Fruit fly (Drosophila melanogaster) whole organism, embryonic: ENCODE measurements around the gene CG14085.
A peak's percentile ranks its signal among the peaks of the same experiment; 100 is the strongest.

ENCODE experiments used
- ATbp ChIP-seq: fragments of 200-800 bp; sonication (Bioruptor generic); optimal IDR thresholded peaks from 2 replicates; lab custom pipeline; 2017; ENCODE audit warnings: missing biosample characterization, mild to moderate bottlenecking, missing genetic modification characterization, missing genetic modification reagents
- Asciz ChIP-seq: fragments of 200-800 bp; sonication (Bioruptor generic); optimal IDR thresholded peaks from 2 replicates; lab custom pipeline; 2017; ENCODE audit warnings: missing biosample characterization, mild to moderate bottlenecking, missing genetic modification characterization, missing genetic modification reagents
- CG10366 ChIP-seq: fragments of 200-800 bp; sonication (Bioruptor generic); IDR thresholded peaks from 2 replicates; pipeline ENCODE4 v1.3.6; 2022; ENCODE audit warnings: missing biosample characterization, missing genetic modification characterization
- CG10959 ChIP-seq: fragments of 200-800 bp; sonication (Bioruptor generic); IDR thresholded peaks from 2 replicates; pipeline ENCODE4 v1.3.6; 2022; ENCODE audit warnings: missing biosample characterization, missing genetic modification characterization
- CG10979 ChIP-seq: fragments of 200-800 bp; sonication (Bioruptor generic); optimal IDR thresholded peaks from 2 replicates; lab custom pipeline; 2018; ENCODE audit warnings: missing biosample characterization, mild to moderate bottlenecking, missing genetic modification characterization, moderate library complexity
- CG11695 ChIP-seq: fragments of 200-800 bp; sonication (Bioruptor generic); IDR thresholded peaks from 3 replicates; pipeline ENCODE4 v1.3.6; 2022; ENCODE audit warnings: missing biosample characterization, missing genetic modification characterization
- CG13775 ChIP-seq: fragments of 200-800 bp; sonication (Bioruptor generic); optimal IDR thresholded peaks from 3 replicates; lab custom pipeline; 2017; ENCODE audit warnings: missing biosample characterization, mild to moderate bottlenecking, missing genetic modification characterization
- CG1603 ChIP-seq: fragments of 200-800 bp; sonication (Bioruptor generic); optimal IDR thresholded peaks from 2 replicates; lab custom pipeline; 2019; ENCODE audit warnings: missing biosample characterization, mild to moderate bottlenecking, missing genetic modification characterization, moderate library complexity
- CG17361 ChIP-seq: fragments of 200-800 bp; sonication (Bioruptor generic); IDR thresholded peaks from 3 replicates; pipeline ENCODE4 v1.3.6; 2022; ENCODE audit warnings: missing biosample characterization, missing genetic modification characterization
- CG17385 ChIP-seq: fragments of 200-800 bp; sonication (Bioruptor generic); optimal IDR thresholded peaks from 3 replicates; lab custom pipeline; 2018; ENCODE audit warnings: missing biosample characterization, mild to moderate bottlenecking, missing genetic modification characterization
- CG18262 ChIP-seq: fragments of 200-800 bp; optimal IDR thresholded peaks from 3 replicates; lab custom pipeline; 2019; ENCODE audit warnings: missing biosample characterization, mild to moderate bottlenecking, missing genetic modification characterization, moderate library complexity
- CG18599 ChIP-seq: fragments of 200-800 bp; sonication (Bioruptor generic); optimal IDR thresholded peaks from 3 replicates; lab custom pipeline; 2017; ENCODE audit warnings: missing biosample characterization, missing genetic modification characterization, mild to moderate bottlenecking, moderate library complexity, missing genetic modification reagents
- CG2712 ChIP-seq: fragments of 200-800 bp; optimal IDR thresholded peaks from 3 replicates; lab custom pipeline; 2019; ENCODE audit warnings: missing biosample characterization, mild to moderate bottlenecking, missing genetic modification characterization, moderate library complexity
- CG3726 ChIP-seq: fragments of 200-800 bp; sonication (Bioruptor generic); IDR thresholded peaks from 3 replicates; pipeline ENCODE4, ENCODE4 v1.3.6; 2022; ENCODE audit warnings: missing biosample characterization, missing genetic modification characterization
- CG43689 ChIP-seq: fragments of 200-800 bp; sonication (Bioruptor generic); IDR thresholded peaks from 2 replicates; pipeline ENCODE4 v1.3.6; 2022; ENCODE audit warnings: missing biosample characterization, missing genetic modification characterization
- CG6175 ChIP-seq: fragments of 200-800 bp; sonication (Bioruptor generic); IDR thresholded peaks from 3 replicates; pipeline ENCODE4 v1.3.6; 2022; ENCODE audit warnings: missing biosample characterization, missing genetic modification characterization
- CG6689 ChIP-seq: fragments of 200-800 bp; sonication (Bioruptor generic); IDR thresholded peaks from 2 replicates; pipeline ENCODE4 v1.3.6; 2022; ENCODE audit warnings: missing biosample characterization, missing genetic modification characterization
- CG7556 ChIP-seq: fragments of 200-800 bp; sonication (Bioruptor generic); optimal IDR thresholded peaks from 2 replicates; lab custom pipeline; 2017; ENCODE audit warnings: missing biosample characterization, mild to moderate bottlenecking, missing genetic modification characterization
- CG8924 ChIP-seq: fragments of 200-800 bp; optimal IDR thresholded peaks from 3 replicates; lab custom pipeline; 2019; ENCODE audit warnings: missing biosample characterization, mild to moderate bottlenecking, missing genetic modification characterization, moderate library complexity
- CG9932 ChIP-seq: fragments of 200-800 bp; sonication (Bioruptor generic); IDR thresholded peaks from 2 replicates; pipeline ENCODE4 v1.3.6; 2022; ENCODE audit warnings: missing biosample characterization, missing genetic modification characterization
- CTCF ChIP-seq: fragments of 200-800 bp; sonication (Bioruptor generic); optimal IDR thresholded peaks from 2 replicates; lab custom pipeline; 2017; ENCODE audit warnings: missing biosample characterization, mild to moderate bottlenecking, missing genetic modification characterization, moderate library complexity
- CoRest ChIP-seq: fragments of 200-800 bp; sonication (Bioruptor generic); optimal IDR thresholded peaks from 3 replicates; lab custom pipeline; 2018; ENCODE audit warnings: missing biosample characterization, mild to moderate bottlenecking, missing genetic modification characterization, moderate library complexity
- E2f2 ChIP-seq: fragments of 200-800 bp; sonication (Bioruptor generic); IDR thresholded peaks from 2 replicates; pipeline ENCODE4 v1.3.6; 2022; ENCODE audit warnings: missing biosample characterization, missing genetic modification characterization
- Fer1 ChIP-seq: fragments of 200-800 bp; sonication (Bioruptor generic); optimal IDR thresholded peaks from 2 replicates; lab custom pipeline; 2017; ENCODE audit warnings: missing biosample characterization, mild to moderate bottlenecking, missing genetic modification characterization
- H15 ChIP-seq: fragments of 200-800 bp; sonication (Bioruptor generic); IDR thresholded peaks from 3 replicates; pipeline ENCODE4 v1.3.6; 2022; ENCODE audit warnings: missing biosample characterization, missing genetic modification characterization
- HLH3B ChIP-seq: fragments of 200-800 bp; sonication (Bioruptor generic); IDR thresholded peaks from 2 replicates; pipeline ENCODE4 v1.3.6; 2022; ENCODE audit warnings: missing biosample characterization, missing genetic modification characterization
- Hr51 ChIP-seq, 2 experiments: fragments of 200-800 bp; sonication (Bioruptor generic); optimal IDR thresholded peaks; 2 replicates in 1 of 2; 3 replicates in 1 of 2; lab custom pipeline; 2016 to 2018; ENCODE audit warnings: missing biosample characterization in 2 of 2, missing genetic modification characterization in 2 of 2, mild to moderate bottlenecking in 1 of 2, moderate library complexity in 1 of 2
- Jarid2 ChIP-seq: fragments of 200-800 bp; sonication (Bioruptor generic); optimal IDR thresholded peaks from 3 replicates; lab custom pipeline; 2017; ENCODE audit warnings: mild to moderate bottlenecking, missing biosample characterization, missing genetic modification reagents, missing genetic modification characterization
- Mad ChIP-seq: fragments of 200-800 bp; sonication (Bioruptor generic); optimal IDR thresholded peaks from 2 replicates; lab custom pipeline; 2016; ENCODE audit warnings: missing biosample characterization, missing genetic modification characterization
- Med ChIP-seq: fragments of 200-800 bp; sonication (Bioruptor generic); peaks from one replicate; lab custom pipeline; 2016; ENCODE audit warnings: missing biosample characterization, missing genetic modification characterization, mild to moderate bottlenecking, inconsistent platforms, moderate library complexity
- Oaz ChIP-seq: fragments of 200-800 bp; sonication (Bioruptor generic); IDR thresholded peaks from 2 replicates; pipeline ENCODE4 v1.3.6; 2022; ENCODE audit warnings: missing biosample characterization, missing genetic modification characterization
- Ssrp ChIP-seq: fragments of 200-800 bp; sonication (Bioruptor generic); optimal IDR thresholded peaks from 2 replicates; lab custom pipeline; 2018; ENCODE audit warnings: missing biosample characterization, mild to moderate bottlenecking, missing genetic modification characterization, moderate library complexity
- Trl ChIP-seq, 3 experiments: fragments of >200 bp in 2 of 3; fragments of 200-800 bp in 1 of 3; sonication (Bioruptor generic) in 1 of 3; optimal IDR thresholded peaks; 2 replicates in 1 of 3; 3 replicates in 2 of 3; lab custom pipeline; 2016 to 2017; ENCODE audit warnings: missing biosample characterization in 1 of 3, missing genetic modification characterization in 1 of 3
- ap ChIP-seq: fragments of 200-800 bp; sonication (Bioruptor generic); IDR thresholded peaks from 2 replicates; pipeline ENCODE4 v1.3.6; 2022; ENCODE audit warnings: missing biosample characterization, missing genetic modification characterization
- bcd ChIP-seq: fragments of 200-800 bp; sonication (Bioruptor generic); optimal IDR thresholded peaks from 2 replicates; lab custom pipeline; 2017; ENCODE audit warnings: missing biosample characterization, mild to moderate bottlenecking, missing genetic modification characterization
- dysf ChIP-seq: fragments of 200-800 bp; sonication (Bioruptor generic); IDR thresholded peaks from 3 replicates; pipeline ENCODE4 v1.3.6; 2022; ENCODE audit warnings: missing biosample characterization, missing genetic modification characterization
- emc ChIP-seq: fragments of 200-800 bp; sonication (Bioruptor generic); optimal IDR thresholded peaks from 2 replicates; lab custom pipeline; 2016; ENCODE audit warnings: missing biosample characterization, missing genetic modification characterization
- grau ChIP-seq: fragments of 200-800 bp; optimal IDR thresholded peaks from 3 replicates; lab custom pipeline; 2019; ENCODE audit warnings: missing biosample characterization, mild to moderate bottlenecking, missing genetic modification characterization, moderate library complexity
- kah ChIP-seq: fragments of 200-800 bp; sonication (Bioruptor generic); optimal IDR thresholded peaks from 2 replicates; lab custom pipeline; 2018; ENCODE audit warnings: missing biosample characterization, mild to moderate bottlenecking, missing genetic modification characterization
- luna ChIP-seq: fragments of 200-800 bp; sonication (Bioruptor generic); optimal IDR thresholded peaks from 2 replicates; lab custom pipeline; 2016; ENCODE audit warnings: missing biosample characterization, missing genetic modification characterization
- nerfin-1 ChIP-seq: fragments of 200-800 bp; sonication (Bioruptor generic); optimal IDR thresholded peaks from 3 replicates; lab custom pipeline; 2019; ENCODE audit warnings: missing biosample characterization, mild to moderate bottlenecking, missing genetic modification characterization, moderate library complexity
- org-1 ChIP-seq: fragments of 200-800 bp; sonication (Bioruptor generic); optimal IDR thresholded peaks from 2 replicates; lab custom pipeline; 2017; ENCODE audit warnings: missing biosample characterization, missing genetic modification characterization
- prd ChIP-seq, 3 experiments: fragments of >200 bp in 2 of 3; fragments of 200-800 bp in 1 of 3; sonication (Bioruptor generic) in 1 of 3; optimal IDR thresholded peaks in 2 of 3; IDR thresholded peaks in 1 of 3; 2 replicates in 2 of 3; 3 replicates in 1 of 3; pipeline versions ENCODE4 v1.3.6 to Lab custom; 2017 to 2022; ENCODE audit warnings: missing biosample characterization in 1 of 3, missing genetic modification characterization in 1 of 3
- sd ChIP-seq: fragments of 200-800 bp; sonication (Bioruptor generic); optimal IDR thresholded peaks from 3 replicates; lab custom pipeline; 2018; ENCODE audit warnings: missing biosample characterization, mild to moderate bottlenecking, missing genetic modification characterization, moderate library complexity
- sens ChIP-seq: fragments of 200-800 bp; sonication (Bioruptor generic); peaks from one replicate; lab custom pipeline; 2016; ENCODE audit warnings: missing biosample characterization, missing genetic modification characterization
- sqz ChIP-seq: fragments of 200-800 bp; sonication (Bioruptor generic); optimal IDR thresholded peaks from 3 replicates; lab custom pipeline; 2018; ENCODE audit warnings: missing biosample characterization, mild to moderate bottlenecking, missing genetic modification characterization
- ttk ChIP-seq: fragments of 200-800 bp; sonication (Bioruptor generic); IDR thresholded peaks from 2 replicates; pipeline ENCODE4 v2.1.2; 2022; ENCODE audit warnings: missing biosample characterization, missing genetic modification characterization
- unpg ChIP-seq: fragments of 200-800 bp; sonication (Bioruptor generic); optimal IDR thresholded peaks from 3 replicates; lab custom pipeline; 2018; ENCODE audit warnings: missing biosample characterization, mild to moderate bottlenecking, missing genetic modification characterization, moderate library complexity
- wor ChIP-seq: fragments of 200-800 bp; sonication (Bioruptor generic); IDR thresholded peaks from 2 replicates; pipeline ENCODE4 v1.3.6; 2022; ENCODE audit warnings: missing biosample characterization, missing genetic modification characterization

The CG14085 gene

DNA sequence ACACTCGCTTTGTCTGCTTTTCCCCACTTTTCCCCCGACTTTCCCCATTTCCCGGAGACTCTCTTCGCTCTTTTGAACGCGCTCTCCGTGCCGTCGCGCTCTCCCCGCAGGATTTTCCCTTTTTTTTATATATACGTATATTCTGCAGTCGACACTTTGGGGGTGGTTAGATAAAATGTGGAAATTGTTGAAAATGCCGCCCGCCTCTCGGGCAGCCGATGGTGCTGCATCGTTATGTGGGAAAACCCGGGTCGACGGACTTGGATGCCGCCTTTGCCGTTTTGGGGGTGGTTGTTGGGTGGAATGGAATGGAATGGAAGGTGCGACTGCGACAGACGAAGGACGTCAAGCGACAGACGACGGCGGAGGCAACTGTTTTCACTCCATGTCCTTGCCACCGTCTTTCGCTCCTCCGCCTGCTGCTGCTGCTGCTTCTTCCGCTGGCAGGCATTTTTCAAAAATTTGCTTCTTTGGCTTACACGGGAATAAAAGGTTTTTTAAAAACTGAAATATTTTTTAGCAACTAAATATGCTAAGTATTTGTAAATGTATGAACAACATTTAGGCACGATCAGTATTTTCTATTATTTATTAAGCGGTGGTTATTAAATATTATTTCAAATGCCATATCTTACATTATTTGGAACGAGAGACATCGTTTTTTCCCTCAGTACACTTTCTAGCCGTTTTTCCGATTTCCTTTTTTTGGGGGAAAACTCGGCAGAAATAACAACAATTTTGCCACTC lies 38.2 kb upstream of the CG14085 start (continued):
- TF ChIP-seq wor (no peak), H15 (no peak), luna (GFP tag; lab: Kevin White, UChicago) (no peak), grau (tag; lab: Kevin White, UChicago) (peak; percentile 57), CG1603 (tag; lab: Kevin White, UChicago) (peak; percentile 7), CG2712 (tag; lab: Kevin White, UChicago) (peak; percentile 48), bcd (GFP tag; lab: Kevin White, UChicago) (peak; percentile 23), CG6175 (GFP tag; lab: Robert Waterston, UW) (no peak), CG10979 (peak; percentile 9), Hr51 (GFP tag; optimal IDR thresholded peaks at IDR 0.05; lab: Kevin White, UChicago) (peak in 1 of 2 experiments; percentile 67), E2f2 (GFP tag; lab: Robert Waterston, UW) (0 out of 2 replicates have a peak, but pooled peaks have one; percentile 13), CG17361 (GFP tag; lab: Robert Waterston, UW) (peak; percentile 46; the same call in 1 of the 3 replicates), dysf (GFP tag; lab: Robert Waterston, UW) (0 out of 3 replicates have a peak, but pooled peaks have one; percentile 31), CTCF (no peak), CG6689 (no peak), nerfin-1 (tag; lab: Kevin White, UChicago) (peak; percentile 99), sqz (GFP tag; lab: Kevin White, UChicago) (peak; percentile 19), CG8924 (peak; percentile 32), ATbp (peak; percentile 28), Oaz (GFP tag; lab: Robert Waterston, UW) (no peak), unpg (GFP tag; lab: Kevin White, UChicago) (peak; percentile 50), ap (GFP tag; lab: Robert Waterston, UW) (no peak), Asciz (GFP tag; lab: Kevin White, UChicago) (peak; percentile 20), kah (GFP tag; lab: Kevin White, UChicago) (no peak), emc (GFP tag; lab: Kevin White, UChicago) (no peak), CG3726 (GFP tag; lab: Robert Waterston, UW) (no peak), CG17385 (GFP tag; lab: Kevin White, UChicago) (peak; percentile 26), Trl (optimal IDR thresholded peaks at IDR 0.05; lab: Kevin White, UChicago) (peak; percentile 46 to 54), Trl (GFP tag; optimal IDR thresholded peaks at IDR 0.05; lab: Kevin White, UChicago) (no peak), CG11695 (GFP tag; lab: Robert Waterston, UW) (0 out of 3 replicates have a peak, but pooled peaks have one; percentile 9), Med (GFP tag; lab: Kevin White, UChicago) (peak; percentile 37), Ssrp (tag; lab: Kevin White, UChicago) (peak; percentile 13), sd (tag; lab: Kevin White, UChicago) (peak; percentile 51), prd (optimal IDR thresholded peaks at IDR 0.05; lab: Kevin White, UChicago) (no peak), prd (GFP tag; IDR thresholded peaks at IDR 0.05; lab: Robert Waterston, UW) (peak; percentile 26; the same call in 1 of the 3 replicates), sens (GFP tag; lab: Kevin White, UChicago) (peak; percentile 80), CG10959 (GFP tag; lab: Robert Waterston, UW) (no peak), Jarid2 (GFP tag; lab: Kevin White, UChicago) (peak; percentile 15), Fer1 (GFP tag; lab: Kevin White, UChicago) (peak; percentile 26), HLH3B (peak; percentile 16; the same call in 1 of the 2 replicates), CG7556 (GFP tag; lab: Kevin White, UChicago) (peak; percentile 74), CG18262 (tag; lab: Kevin White, UChicago) (peak; percentile 47), CG13775 (peak; percentile 31), CG43689 (GFP tag; lab: Robert Waterston, UW) (no peak), CG9932 (0 out of 2 replicates have a peak, but pooled peaks have one; percentile 15), Mad (GFP tag; lab: Kevin White, UChicago) (peak; percentile 3), org-1 (GFP tag; lab: Kevin White, UChicago) (peak; percentile 10), ttk (GFP tag; lab: Robert Waterston, UW) (no peak), CoRest (peak; percentile 29), CG10366 (GFP tag; lab: Robert Waterston, UW) (peak; percentile 23), CG18599 (GFP tag; lab: Kevin White, UChicago) (peak; percentile 68)
